Worm (Caenorhabditis elegans) whole organism, midembryonic: ENCODE measurements around the gene F45D3.1.

Experiments
- cog-1 ChIP-seq: sonication (generic microtip); optimal IDR thresholded peaks from 2 replicates; lab custom pipeline; 2016; ENCODE audit warnings: missing genetic modification characterization, missing compliant biosample characterization
- flt-1 ChIP-seq: fragments of 200-800 bp; sonication (Bioruptor generic); IDR thresholded peaks from 2 replicates; pipeline ENCODE4 v1.3.6; 2022; ENCODE audit warnings: missing genetic modification characterization, missing compliant biosample characterization
- med-1 ChIP-seq: sonication (generic microtip); optimal IDR thresholded peaks from 2 replicates; lab custom pipeline; 2017; ENCODE audit warnings: missing genetic modification characterization, mild to moderate bottlenecking, missing compliant biosample characterization, antibody characterized with exemption, missing genetic modification reagents; ENCODE audit not compliant: insufficient read depth
- tab-1 ChIP-seq: fragments of 200-800 bp; sonication (Bioruptor generic); IDR thresholded peaks from 2 replicates; pipeline ENCODE4 v1.3.6; 2022; ENCODE audit warnings: missing genetic modification characterization, missing compliant biosample characterization
- ztf-23 ChIP-seq: fragments of 200-800 bp; sonication (Bioruptor generic); IDR thresholded peaks from 2 replicates; pipeline ENCODE4 v1.3.6; 2022; ENCODE audit warnings: missing genetic modification reagents, missing genetic modification characterization, missing compliant biosample characterization
- ztf-29 ChIP-seq: fragments of 200-800 bp; sonication (Bioruptor generic); IDR thresholded peaks from 2 replicates; pipeline ENCODE4 v1.3.6; 2022; ENCODE audit warnings: missing genetic modification reagents, missing genetic modification characterization, missing compliant biosample characterization

ce11 chrV:12531084-12531483 lies 4.2 kb downstream of the F45D3.1 start:
- TF ChIP-seq flt-1 (GFP tag; lab: Robert Waterston, UW) (no peak), ztf-23 (GFP tag; lab: Robert Waterston, UW) (no peak), tab-1 (GFP tag; lab: Robert Waterston, UW) (no peak), ztf-29 (GFP tag; lab: Robert Waterston, UW) (no peak), cog-1 (tag; lab: Kevin White, UChicago) (no peak), med-1 (GFP tag; lab: Kevin White, UChicago) (no peak)
